Fruit fly (Drosophila melanogaster) whole organism, embryonic: ENCODE results near the gene CG15012.
A peak's percentile ranks its signal among the peaks of the same experiment; 100 is the strongest.

Experiments
- CG11723 ChIP-seq: fragments of 200-800 bp; sonication (Bioruptor generic); optimal IDR thresholded peaks from 2 replicates; lab custom pipeline; 2017; ENCODE audit warnings: missing biosample characterization, mild to moderate bottlenecking, missing genetic modification characterization
- CG12236 ChIP-seq: fragments of 200-800 bp; sonication (Bioruptor generic); optimal IDR thresholded peaks from 2 replicates; lab custom pipeline; 2016; ENCODE audit warnings: missing biosample characterization, missing genetic modification characterization
- CG17328 ChIP-seq: fragments of 200-800 bp; sonication (Bioruptor generic); IDR thresholded peaks from 2 replicates; pipeline ENCODE4 v1.3.6; 2022; ENCODE audit warnings: missing biosample characterization, missing genetic modification characterization
- CG18764 ChIP-seq: fragments of 200-800 bp; sonication (Bioruptor generic); optimal IDR thresholded peaks from 3 replicates; lab custom pipeline; 2016; ENCODE audit warnings: missing biosample characterization, missing genetic modification characterization
- CG2875 ChIP-seq: fragments of 200-800 bp; sonication (Bioruptor generic); optimal IDR thresholded peaks from 2 replicates; lab custom pipeline; 2017; ENCODE audit warnings: missing biosample characterization, mild to moderate bottlenecking, missing genetic modification characterization, missing genetic modification reagents
- CG30020 ChIP-seq: fragments of 200-800 bp; optimal IDR thresholded peaks from 2 replicates; lab custom pipeline; 2019; ENCODE audit warnings: missing biosample characterization, mild to moderate bottlenecking, missing genetic modification characterization, moderate library complexity
- CG32767 ChIP-seq: fragments of 200-800 bp; sonication (Bioruptor generic); IDR thresholded peaks from 2 replicates; pipeline ENCODE4 v1.3.6; 2022; ENCODE audit warnings: missing biosample characterization, missing genetic modification characterization
- CG33213 ChIP-seq: fragments of 200-800 bp; sonication (Bioruptor generic); optimal IDR thresholded peaks from 3 replicates; lab custom pipeline; 2016; ENCODE audit warnings: missing biosample characterization, missing genetic modification characterization
- CG33557 ChIP-seq: fragments of 200-800 bp; sonication (Bioruptor generic); optimal IDR thresholded peaks from 2 replicates; lab custom pipeline; 2019; ENCODE audit warnings: missing biosample characterization, mild to moderate bottlenecking, missing genetic modification characterization, moderate library complexity
- CG34224 ChIP-seq: fragments of 200-800 bp; sonication (Bioruptor generic); IDR thresholded peaks from 3 replicates; pipeline ENCODE4 v1.3.6; 2022; ENCODE audit warnings: missing biosample characterization, missing genetic modification characterization; ENCODE audit not compliant: partially characterized antibody
- CG34422 ChIP-seq: fragments of 200-800 bp; sonication (Bioruptor generic); IDR thresholded peaks from 3 replicates; pipeline ENCODE4 v1.3.6; 2022; ENCODE audit warnings: missing biosample characterization, missing genetic modification characterization
- CG6175 ChIP-seq: fragments of 200-800 bp; sonication (Bioruptor generic); IDR thresholded peaks from 3 replicates; pipeline ENCODE4 v1.3.6; 2022; ENCODE audit warnings: missing biosample characterization, missing genetic modification characterization
- CG6654 ChIP-seq: fragments of 200-800 bp; sonication (Bioruptor generic); optimal IDR thresholded peaks from 2 replicates; lab custom pipeline; 2017; ENCODE audit warnings: missing biosample characterization, mild to moderate bottlenecking, missing genetic modification characterization
- CG6854 ChIP-seq: fragments of 200-800 bp; sonication (Bioruptor generic); optimal IDR thresholded peaks from 3 replicates; lab custom pipeline; 2017; ENCODE audit warnings: missing biosample characterization, mild to moderate bottlenecking, missing genetic modification characterization
- CG7963 ChIP-seq: fragments of 200-800 bp; sonication (Bioruptor generic); IDR thresholded peaks from 3 replicates; pipeline ENCODE4 v1.3.6; 2022; ENCODE audit warnings: missing biosample characterization, missing genetic modification characterization; ENCODE audit not compliant: partially characterized antibody
- CrebB ChIP-seq: fragments of 200-800 bp; sonication (Bioruptor generic); optimal IDR thresholded peaks from 3 replicates; lab custom pipeline; 2018; ENCODE audit warnings: missing biosample characterization, mild to moderate bottlenecking, missing genetic modification characterization
- Dp ChIP-seq: fragments of 200-800 bp; sonication (Bioruptor generic); optimal IDR thresholded peaks from 2 replicates; lab custom pipeline; 2018; ENCODE audit warnings: missing biosample characterization, mild to moderate bottlenecking, missing genetic modification characterization, moderate library complexity
- Elba2 ChIP-seq: fragments of 200-800 bp; sonication (Bioruptor generic); optimal IDR thresholded peaks from 3 replicates; lab custom pipeline; 2016; ENCODE audit warnings: missing biosample characterization, missing genetic modification characterization
- HLH3B ChIP-seq: fragments of 200-800 bp; sonication (Bioruptor generic); IDR thresholded peaks from 2 replicates; pipeline ENCODE4 v1.3.6; 2022; ENCODE audit warnings: missing biosample characterization, missing genetic modification characterization
- HLHmδ ChIP-seq: fragments of 200-800 bp; sonication (Bioruptor generic); optimal IDR thresholded peaks from 2 replicates; lab custom pipeline; 2018; ENCODE audit warnings: missing biosample characterization, mild to moderate bottlenecking, missing genetic modification characterization, moderate library complexity
- Jarid2 ChIP-seq: fragments of 200-800 bp; sonication (Bioruptor generic); optimal IDR thresholded peaks from 3 replicates; lab custom pipeline; 2017; ENCODE audit warnings: mild to moderate bottlenecking, missing biosample characterization, missing genetic modification reagents, missing genetic modification characterization
- Mad ChIP-seq: fragments of 200-800 bp; sonication (Bioruptor generic); optimal IDR thresholded peaks from 2 replicates; lab custom pipeline; 2016; ENCODE audit warnings: missing biosample characterization, missing genetic modification characterization
- Opbp ChIP-seq: fragments of 200-800 bp; sonication (Bioruptor generic); IDR thresholded peaks from 3 replicates; pipeline ENCODE4 v1.3.6; 2022; ENCODE audit warnings: missing biosample characterization, missing genetic modification characterization; ENCODE audit not compliant: partially characterized antibody
- Pdp1 ChIP-seq, 2 experiments: fragments of 200-800 bp; sonication (Bioruptor generic); optimal IDR thresholded peaks; 3 replicates each; lab custom pipeline; 2016; ENCODE audit warnings: missing biosample characterization in 2 of 2, missing genetic modification characterization in 2 of 2, mild to moderate bottlenecking in 1 of 2, moderate library complexity in 1 of 2
- Sin3A ChIP-seq: fragments of >200 bp; optimal IDR thresholded peaks from 2 replicates; lab custom pipeline; 2018
- YL-1 ChIP-seq: fragments of 200-800 bp; sonication (Bioruptor generic); optimal IDR thresholded peaks from 3 replicates; lab custom pipeline; 2017; ENCODE audit warnings: missing biosample characterization, mild to moderate bottlenecking, missing genetic modification characterization
- ac ChIP-seq: fragments of 200-800 bp; sonication (Bioruptor generic); optimal IDR thresholded peaks from 3 replicates; lab custom pipeline; 2017; ENCODE audit warnings: missing biosample characterization, mild to moderate bottlenecking, missing genetic modification characterization
- danr ChIP-seq: fragments of 200-800 bp; sonication (Bioruptor generic); IDR thresholded peaks from 2 replicates; pipeline ENCODE4 v1.3.6; 2022; ENCODE audit warnings: missing biosample characterization, missing genetic modification characterization
- ems ChIP-seq: fragments of 200-800 bp; sonication (Bioruptor generic); optimal IDR thresholded peaks from 3 replicates; lab custom pipeline; 2016; ENCODE audit warnings: missing biosample characterization, missing genetic modification characterization
- gcm2 ChIP-seq: fragments of 200-800 bp; sonication (Bioruptor generic); optimal IDR thresholded peaks from 2 replicates; lab custom pipeline; 2016; ENCODE audit warnings: missing biosample characterization, missing genetic modification characterization
- gfzf ChIP-seq: fragments of 200-800 bp; sonication (Bioruptor generic); optimal IDR thresholded peaks from 2 replicates; lab custom pipeline; 2016; ENCODE audit warnings: missing biosample characterization, mild to moderate bottlenecking, missing genetic modification characterization, moderate library complexity
- grn ChIP-seq: fragments of 200-800 bp; sonication (Bioruptor generic); optimal IDR thresholded peaks from 3 replicates; lab custom pipeline; 2017; ENCODE audit warnings: missing biosample characterization, missing genetic modification characterization
- gro ChIP-seq: fragments of 200-800 bp; sonication (Bioruptor generic); optimal IDR thresholded peaks from 2 replicates; lab custom pipeline; 2016; ENCODE audit warnings: missing biosample characterization, missing genetic modification characterization
- hkb ChIP-seq, 2 experiments: fragments of 200-800 bp in 1 of 2; fragments of >200 bp in 1 of 2; sonication (Bioruptor generic) in 1 of 2; IDR thresholded peaks in 1 of 2; optimal IDR thresholded peaks in 1 of 2; 2 replicates each; pipeline versions ENCODE4 v1.3.6 to Lab custom; 2017 to 2022; ENCODE audit warnings: missing biosample characterization in 1 of 2, missing genetic modification characterization in 1 of 2
- mirr ChIP-seq: fragments of 200-800 bp; sonication (Bioruptor generic); optimal IDR thresholded peaks from 3 replicates; lab custom pipeline; 2018; ENCODE audit warnings: missing biosample characterization, mild to moderate bottlenecking, missing genetic modification characterization
- nerfin-2 ChIP-seq: fragments of 200-800 bp; sonication (Bioruptor generic); IDR thresholded peaks from 2 replicates; pipeline ENCODE4 v1.3.6; 2022; ENCODE audit warnings: missing biosample characterization, missing genetic modification characterization; ENCODE audit not compliant: partially characterized antibody
- nom ChIP-seq: fragments of 200-800 bp; sonication (Bioruptor generic); optimal IDR thresholded peaks from 2 replicates; lab custom pipeline; 2017; ENCODE audit warnings: missing biosample characterization, missing genetic modification characterization, mild to moderate bottlenecking, moderate library complexity, missing genetic modification reagents
- odd ChIP-seq: fragments of 200-800 bp; sonication (Bioruptor generic); optimal IDR thresholded peaks from 2 replicates; lab custom pipeline; 2017; ENCODE audit warnings: missing biosample characterization, mild to moderate bottlenecking, missing genetic modification characterization
- pnt ChIP-seq: fragments of 200-800 bp; sonication (Bioruptor generic); optimal IDR thresholded peaks from 3 replicates; lab custom pipeline; 2016; ENCODE audit warnings: missing biosample characterization, missing genetic modification characterization
- psq ChIP-seq: fragments of 200-800 bp; sonication (Bioruptor generic); optimal IDR thresholded peaks from 2 replicates; lab custom pipeline; 2017; ENCODE audit warnings: missing biosample characterization, missing genetic modification characterization
- row ChIP-seq: fragments of 200-800 bp; sonication (Bioruptor generic); IDR thresholded peaks from 3 replicates; pipeline ENCODE4 v1.3.6; 2022; ENCODE audit warnings: missing biosample characterization, missing genetic modification characterization
- sisA ChIP-seq: fragments of 200-800 bp; sonication (Bioruptor generic); IDR thresholded peaks from 2 replicates; pipeline ENCODE4 v1.3.6; 2022; ENCODE audit warnings: missing biosample characterization, missing genetic modification characterization
- sob ChIP-seq: fragments of 200-800 bp; sonication (Bioruptor generic); IDR thresholded peaks from 2 replicates; pipeline ENCODE4 v1.3.6; 2022; ENCODE audit warnings: missing biosample characterization, missing genetic modification characterization
- ssp ChIP-seq: fragments of 200-800 bp; sonication (Bioruptor generic); IDR thresholded peaks from 2 replicates; pipeline ENCODE4 v1.3.6; 2022; ENCODE audit warnings: missing biosample characterization, missing genetic modification characterization
- tin ChIP-seq: fragments of 200-800 bp; sonication (Bioruptor generic); optimal IDR thresholded peaks from 3 replicates; lab custom pipeline; 2016; ENCODE audit warnings: missing biosample characterization, missing genetic modification characterization
- tup ChIP-seq: fragments of 200-800 bp; sonication (Bioruptor generic); optimal IDR thresholded peaks from 2 replicates; lab custom pipeline; 2016; ENCODE audit warnings: missing biosample characterization, mild to moderate bottlenecking, missing genetic modification characterization, moderate library complexity
- unpg ChIP-seq: fragments of 200-800 bp; sonication (Bioruptor generic); optimal IDR thresholded peaks from 3 replicates; lab custom pipeline; 2018; ENCODE audit warnings: missing biosample characterization, mild to moderate bottlenecking, missing genetic modification characterization, moderate library complexity
- z ChIP-seq: fragments of 200-800 bp; sonication (Bioruptor generic); IDR thresholded peaks from 3 replicates; pipeline ENCODE4 v1.3.6; 2022; ENCODE audit warnings: missing biosample characterization, missing genetic modification characterization
- zfh1 ChIP-seq: fragments of 200-800 bp; sonication (Bioruptor generic); IDR thresholded peaks from 3 replicates; pipeline ENCODE4 v1.3.6; 2022; ENCODE audit warnings: missing biosample characterization, missing genetic modification characterization

The CG15012 gene

dm6 chr3L:4318677-4319580, 26.9 kb upstream of the CG15012 start, which contains the start of gene PMP34 (continued):
- no peak for TF ChIP-seq nerfin-2
- no peak for TF ChIP-seq Sin3A
- TF ChIP-seq ac: no peak
- no peak for TF ChIP-seq Elba2 (GFP tag; lab: Kevin White, UChicago)
- TF ChIP-seq Opbp: no peak
- TF ChIP-seq CG32767: no peak
- peak; percentile 63 for TF ChIP-seq gfzf (GFP tag; lab: Kevin White, UChicago)
- no peak for TF ChIP-seq row (GFP tag; lab: Robert Waterston, UW)
- no peak for TF ChIP-seq danr (GFP tag; lab: Robert Waterston, UW)
- TF ChIP-seq grn (GFP tag; lab: Kevin White, UChicago): peak; percentile 83
- TF ChIP-seq sob (GFP tag; lab: Robert Waterston, UW): 0 out of 2 replicates have a peak, but pooled peaks have one; percentile 14
- no peak for TF ChIP-seq HLH3B
- TF ChIP-seq CrebB: no peak
- no peak for TF ChIP-seq CG2875 (GFP tag; lab: Kevin White, UChicago)
- TF ChIP-seq CG7963 (GFP tag; lab: Robert Waterston, UW): no peak
- no peak for TF ChIP-seq ssp
- no peak for TF ChIP-seq gcm2 (GFP tag; lab: Kevin White, UChicago)
- no peak for TF ChIP-seq CG12236
- TF ChIP-seq CG6854 (GFP tag; lab: Kevin White, UChicago): no peak
- no peak for TF ChIP-seq CG6654 (GFP tag; lab: Kevin White, UChicago)
- no peak for TF ChIP-seq Mad (GFP tag; lab: Kevin White, UChicago)
- no peak for TF ChIP-seq nom (GFP tag; lab: Kevin White, UChicago)
- TF ChIP-seq gro (GFP tag; lab: Kevin White, UChicago): no peak
- TF ChIP-seq hkb (optimal IDR thresholded peaks at IDR 0.05; lab: Kevin White, UChicago): no peak
- 0 out of 2 replicates have a peak, but pooled peaks have one; percentile 17 for TF ChIP-seq hkb (GFP tag; IDR thresholded peaks at IDR 0.05; lab: Robert Waterston, UW)
- no peak for TF ChIP-seq CG30020 (tag; lab: Kevin White, UChicago)
- no peak for TF ChIP-seq tin (GFP tag; lab: Kevin White, UChicago)
- TF ChIP-seq tup: no peak
- no peak for TF ChIP-seq CG33557
- TF ChIP-seq CG11723 (GFP tag; lab: Kevin White, UChicago): no peak
- no peak for TF ChIP-seq unpg (GFP tag; lab: Kevin White, UChicago)
- peak; percentile 34 for TF ChIP-seq YL-1 (GFP tag; lab: Kevin White, UChicago)
- TF ChIP-seq CG33213 (GFP tag; lab: Kevin White, UChicago): no peak
- TF ChIP-seq CG6175 (GFP tag; lab: Robert Waterston, UW): no peak
- no peak for TF ChIP-seq CG18764 (GFP tag; lab: Kevin White, UChicago)
- 0 out of 3 replicates have a peak, but pooled peaks have one; percentile 22 for TF ChIP-seq z (GFP tag; lab: Robert Waterston, UW)
- TF ChIP-seq odd (GFP tag; lab: Kevin White, UChicago): no peak
- no peak for TF ChIP-seq sisA (GFP tag; lab: Robert Waterston, UW)
- TF ChIP-seq Pdp1 (GFP tag; optimal IDR thresholded peaks at IDR 0.05; lab: Kevin White, UChicago): no peak
- no peak for TF ChIP-seq pnt (GFP tag; lab: Kevin White, UChicago)
- no peak for TF ChIP-seq CG17328 (GFP tag; lab: Robert Waterston, UW)
- TF ChIP-seq Jarid2 (GFP tag; lab: Kevin White, UChicago): peak; percentile 31
- no peak for TF ChIP-seq CG34224 (GFP tag; lab: Robert Waterston, UW)
- TF ChIP-seq mirr (GFP tag; lab: Kevin White, UChicago): peak; percentile 40
- TF ChIP-seq CG34422: peak; percentile 40; the same call in 1 of the 3 replicates
- TF ChIP-seq psq (GFP tag; lab: Kevin White, UChicago): no peak
- TF ChIP-seq HLHmδ (GFP tag; lab: Kevin White, UChicago): no peak
- no peak for TF ChIP-seq Dp
- no peak for TF ChIP-seq ems (GFP tag; lab: Kevin White, UChicago)
- no peak for TF ChIP-seq zfh1 (GFP tag; lab: Robert Waterston, UW)
